Worm (Caenorhabditis elegans) whole organism, L3 larva: ENCODE measurements around the gene ufd-3.

Source experiments
- R02D3.7 ChIP-seq: fragments of 150-350 bp; optimal IDR thresholded peaks from 2 replicates; lab custom pipeline; 2014; ENCODE audit warnings: missing biosample characterization, missing genetic modification characterization
- aly-2 ChIP-seq: fragments of 150-350 bp; optimal IDR thresholded peaks from 2 replicates; lab custom pipeline; 2014; ENCODE audit warnings: missing biosample characterization, missing genetic modification characterization
- daf-12 ChIP-seq: fragments of 150-350 bp; optimal IDR thresholded peaks from 2 replicates; lab custom pipeline; 2014; ENCODE audit warnings: missing biosample characterization, missing genetic modification reagents, missing genetic modification characterization
- fos-1 ChIP-seq: fragments of 150-350 bp; optimal IDR thresholded peaks from 2 replicates; lab custom pipeline; 2014; ENCODE audit warnings: missing biosample characterization, missing genetic modification characterization
- mdl-1 ChIP-seq: fragments of 150-350 bp; optimal IDR thresholded peaks from 2 replicates; lab custom pipeline; 2014; ENCODE audit warnings: missing biosample characterization, missing genetic modification characterization
- nhr-237 ChIP-seq: fragments of 150-350 bp; optimal IDR thresholded peaks from 2 replicates; lab custom pipeline; 2014; ENCODE audit warnings: missing biosample characterization, missing genetic modification characterization
- nhr-76 ChIP-seq: fragments of 150-350 bp; sonication (generic microtip); optimal IDR thresholded peaks from 5 replicates; lab custom pipeline; 2014; ENCODE audit warnings: missing biosample characterization, missing genetic modification characterization
- pha-4 ChIP-seq: fragments of 150-350 bp; optimal IDR thresholded peaks from 2 replicates; lab custom pipeline; 2014; ENCODE audit warnings: missing biosample characterization, missing genetic modification reagents, missing genetic modification characterization
- skn-1 ChIP-seq: fragments of 150-350 bp; optimal IDR thresholded peaks from 2 replicates; lab custom pipeline; 2014; ENCODE audit warnings: missing biosample characterization, missing genetic modification characterization

ce11 chrII:9921622-9922269, 18.8 kb upstream of the ufd-3 start, which contains the start of gene C05C10.2:
- TF ChIP-seq skn-1 (tag; lab: Kevin White, UChicago) (no peak), daf-12 (tag; lab: Kevin White, UChicago) (no peak), nhr-237 (tag; lab: Kevin White, UChicago) (no peak), mdl-1 (no peak), R02D3.7 (tag; lab: Kevin White, UChicago) (no peak), nhr-76 (tag; lab: Kevin White, UChicago) (no peak), aly-2 (tag; lab: Kevin White, UChicago) (no peak), pha-4 (no peak), fos-1 (tag; lab: Kevin White, UChicago) (no peak)
